Worm (Caenorhabditis elegans) whole organism, early embryonic: Measurements from ENCODE around the gene grl-18.

Experiments used
- ama-1 ChIP-seq: fragments of 150-350 bp; optimal IDR thresholded peaks from 2 replicates; lab custom pipeline; 2014
- sea-1 ChIP-seq: fragments of 200-800 bp; sonication (Bioruptor generic); conservative IDR thresholded peaks from 2 replicates; pipeline ENCODE4 v1.3.6; 2022; ENCODE audit warnings: missing genetic modification characterization, missing compliant biosample characterization

ce11 chrV:5525208-5525607 is 36.5 kb upstream of the grl-18 start:
- TF ChIP-seq sea-1 (no peak), ama-1 (no peak)
